Fruit fly (Drosophila melanogaster) whole organism, prepupa: ENCODE data around the gene Cda5.

Source experiments
- Blimp-1 ChIP-seq: fragments of 200-800 bp; sonication (Bioruptor generic); optimal IDR thresholded peaks from 3 replicates; lab custom pipeline; 2017; ENCODE audit warnings: missing biosample characterization, missing genetic modification characterization, mild to moderate bottlenecking, moderate library complexity, missing genetic modification reagents
- CG10631 ChIP-seq: fragments of 200-800 bp; sonication (Bioruptor generic); optimal IDR thresholded peaks from 2 replicates; lab custom pipeline; 2016; ENCODE audit warnings: missing biosample characterization, missing genetic modification characterization
- CG11294 ChIP-seq: fragments of 200-800 bp; sonication (Bioruptor generic); IDR thresholded peaks from 2 replicates; pipeline ENCODE4 v1.3.6; 2022; ENCODE audit warnings: missing biosample characterization, missing genetic modification characterization
- CG15336 ChIP-seq: fragments of 200-800 bp; sonication (Bioruptor generic); IDR thresholded peaks from 2 replicates; pipeline ENCODE4 v1.3.6; 2022; ENCODE audit warnings: missing biosample characterization, missing genetic modification characterization
- CG1621 ChIP-seq: fragments of 200-800 bp; sonication (Bioruptor generic); optimal IDR thresholded peaks from 3 replicates; lab custom pipeline; 2018; ENCODE audit warnings: missing biosample characterization, mild to moderate bottlenecking, missing genetic modification characterization
- CG16779 ChIP-seq: fragments of 200-800 bp; sonication (Bioruptor generic); optimal IDR thresholded peaks from 3 replicates; lab custom pipeline; 2017; ENCODE audit warnings: missing biosample characterization, mild to moderate bottlenecking, missing genetic modification characterization
- CG32006 ChIP-seq: fragments of 200-800 bp; sonication (Bioruptor generic); optimal IDR thresholded peaks from 3 replicates; lab custom pipeline; 2017; ENCODE audit warnings: missing biosample characterization, mild to moderate bottlenecking, missing genetic modification characterization
- CG6163 ChIP-seq: fragments of 200-800 bp; sonication (Bioruptor generic); IDR thresholded peaks from 3 replicates; pipeline ENCODE4 v1.3.6; 2022; ENCODE audit warnings: missing biosample characterization, missing genetic modification characterization
- CG6276 ChIP-seq: fragments of 200-800 bp; sonication (Bioruptor generic); optimal IDR thresholded peaks from 2 replicates; lab custom pipeline; 2017; ENCODE audit warnings: missing biosample characterization, mild to moderate bottlenecking, missing genetic modification characterization
- CG6808 ChIP-seq: fragments of 200-800 bp; sonication (Bioruptor generic); optimal IDR thresholded peaks from 3 replicates; lab custom pipeline; 2017; ENCODE audit warnings: missing biosample characterization, missing genetic modification characterization, mild to moderate bottlenecking, moderate library complexity, missing genetic modification reagents
- CG6854 ChIP-seq: fragments of 200-800 bp; sonication (Bioruptor generic); optimal IDR thresholded peaks from 2 replicates; lab custom pipeline; 2017; ENCODE audit warnings: missing biosample characterization, mild to moderate bottlenecking, missing genetic modification characterization
- CG8119 ChIP-seq: fragments of 200-800 bp; sonication (Bioruptor generic); IDR thresholded peaks from 3 replicates; pipeline ENCODE4 v1.3.6; 2022; ENCODE audit warnings: missing biosample characterization, missing genetic modification characterization
- CG9139 ChIP-seq: fragments of 200-800 bp; sonication (Bioruptor generic); optimal IDR thresholded peaks from 3 replicates; lab custom pipeline; 2017; ENCODE audit warnings: missing biosample characterization, mild to moderate bottlenecking, missing genetic modification characterization
- Eip78C ChIP-seq: fragments of 200-800 bp; sonication (Bioruptor generic); peaks from one replicate; lab custom pipeline; 2016; ENCODE audit warnings: missing biosample characterization, missing genetic modification characterization
- Eip93F ChIP-seq: fragments of 200-800 bp; sonication (Bioruptor generic); optimal IDR thresholded peaks from 2 replicates; lab custom pipeline; 2016; ENCODE audit warnings: missing biosample characterization, mild to moderate bottlenecking, missing genetic modification characterization
- Ets21C ChIP-seq: fragments of 200-800 bp; sonication (Bioruptor generic); optimal IDR thresholded peaks from 3 replicates; lab custom pipeline; 2016; ENCODE audit warnings: missing biosample characterization, missing genetic modification characterization
- Hr4 ChIP-seq: fragments of 200-800 bp; sonication (Bioruptor generic); optimal IDR thresholded peaks from 3 replicates; lab custom pipeline; 2016; ENCODE audit warnings: missing biosample characterization, missing genetic modification characterization
- Lpt ChIP-seq: fragments of 200-800 bp; sonication (Bioruptor generic); optimal IDR thresholded peaks from 3 replicates; lab custom pipeline; 2016; ENCODE audit warnings: missing biosample characterization, missing genetic modification characterization
- Met ChIP-seq: fragments of 200-800 bp; sonication (Bioruptor generic); optimal IDR thresholded peaks from 3 replicates; lab custom pipeline; 2016; ENCODE audit warnings: missing biosample characterization, missing genetic modification characterization
- OdsH ChIP-seq: fragments of 200-800 bp; sonication (Bioruptor generic); optimal IDR thresholded peaks from 3 replicates; lab custom pipeline; 2016; ENCODE audit warnings: missing biosample characterization, missing genetic modification characterization
- Sox102F ChIP-seq: fragments of 200-800 bp; sonication (Bioruptor generic); optimal IDR thresholded peaks from 2 replicates; lab custom pipeline; 2016; ENCODE audit warnings: missing biosample characterization, mild to moderate bottlenecking, missing genetic modification characterization
- Sox14 ChIP-seq: fragments of 200-800 bp; sonication (Bioruptor generic); optimal IDR thresholded peaks from 3 replicates; lab custom pipeline; 2016; ENCODE audit warnings: missing biosample characterization, missing genetic modification characterization
- Sox15 ChIP-seq: fragments of 200-800 bp; sonication (Bioruptor generic); optimal IDR thresholded peaks from 3 replicates; lab custom pipeline; 2016; ENCODE audit warnings: missing biosample characterization, missing genetic modification characterization
- acj6 ChIP-seq: fragments of 200-800 bp; sonication (Bioruptor generic); optimal IDR thresholded peaks from 3 replicates; lab custom pipeline; 2016; ENCODE audit warnings: missing biosample characterization, missing genetic modification characterization
- cyc ChIP-seq: fragments of 200-800 bp; sonication (Bioruptor generic); optimal IDR thresholded peaks from 3 replicates; lab custom pipeline; 2016; ENCODE audit warnings: missing biosample characterization, missing genetic modification characterization
- esn ChIP-seq: fragments of 200-800 bp; sonication (Bioruptor generic); optimal IDR thresholded peaks from 2 replicates; lab custom pipeline; 2016; ENCODE audit warnings: missing biosample characterization, mild to moderate bottlenecking, missing genetic modification characterization, moderate library complexity
- fkh ChIP-seq: fragments of 200-800 bp; sonication (Bioruptor generic); optimal IDR thresholded peaks from 3 replicates; lab custom pipeline; 2017; ENCODE audit warnings: missing biosample characterization, mild to moderate bottlenecking, missing genetic modification characterization, moderate library complexity
- net ChIP-seq: fragments of 200-800 bp; sonication (Bioruptor generic); optimal IDR thresholded peaks from 3 replicates; lab custom pipeline; 2016; ENCODE audit warnings: missing biosample characterization, missing genetic modification characterization
- pdm3 ChIP-seq: fragments of 200-800 bp; sonication (Bioruptor generic); optimal IDR thresholded peaks from 3 replicates; lab custom pipeline; 2016; ENCODE audit warnings: missing biosample characterization, missing genetic modification characterization
- spab ChIP-seq: fragments of 200-800 bp; sonication (Bioruptor generic); optimal IDR thresholded peaks from 2 replicates; lab custom pipeline; 2017; ENCODE audit warnings: missing biosample characterization, mild to moderate bottlenecking, missing genetic modification characterization, missing genetic modification reagents
- ss ChIP-seq, 2 experiments: fragments of 200-800 bp; sonication (Bioruptor generic); optimal IDR thresholded peaks; 2 replicates in 1 of 2; 3 replicates in 1 of 2; lab custom pipeline; 2017 to 2018; ENCODE audit warnings: mild to moderate bottlenecking in 2 of 2, missing biosample characterization in 2 of 2, missing genetic modification characterization in 2 of 2, moderate library complexity in 1 of 2
- svp ChIP-seq: fragments of 200-800 bp; sonication (Bioruptor generic); peaks from one replicate; lab custom pipeline; 2016; ENCODE audit warnings: missing biosample characterization, missing genetic modification characterization
- topi ChIP-seq: fragments of 200-800 bp; sonication (Bioruptor generic); optimal IDR thresholded peaks from 3 replicates; lab custom pipeline; 2016; ENCODE audit warnings: missing biosample characterization, missing genetic modification characterization
- vri ChIP-seq: fragments of 200-800 bp; sonication (Bioruptor generic); optimal IDR thresholded peaks from 3 replicates; lab custom pipeline; 2016; ENCODE audit warnings: missing biosample characterization, mild to moderate bottlenecking, missing genetic modification characterization

Gene Cda5

dm6 chr2L:65354-65949, at the start of gene Cda5:
Cda5 (minus strand) TSS chr2L:65404.
- TF ChIP-seq Hr4 (GFP tag; lab: Kevin White, UChicago), result peak; percentile 44
- TF ChIP-seq CG8119, result 0 out of 3 replicates have a peak, but pooled peaks have one; percentile 13
- TF ChIP-seq Blimp-1, result no peak
- peak; percentile 25 for TF ChIP-seq pdm3 (GFP tag; lab: Kevin White, UChicago)
- peak; percentile 12 for TF ChIP-seq CG32006 (GFP tag; lab: Kevin White, UChicago)
- peak; percentile 61 for TF ChIP-seq Eip78C (GFP tag; lab: Kevin White, UChicago)

DNA sequence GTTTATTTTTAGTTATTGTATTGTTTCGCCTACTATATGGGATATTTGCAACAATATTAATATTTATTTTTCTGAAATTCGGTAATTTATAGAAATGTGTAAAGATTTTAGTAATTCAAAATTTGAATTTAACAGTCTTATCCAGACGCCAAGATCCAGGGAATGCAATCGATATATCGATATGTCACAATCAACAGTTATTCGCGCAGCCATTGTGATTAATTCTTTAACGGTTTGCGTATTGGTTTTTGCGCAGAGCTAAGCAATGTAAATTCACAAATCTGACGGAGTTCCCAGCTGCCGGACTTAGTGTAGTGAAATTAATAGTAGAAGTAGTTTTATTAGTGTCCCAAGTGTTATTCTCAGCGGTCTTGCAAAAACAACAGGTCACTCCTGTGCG, 49.2 kb upstream of the Cda5 start, which contains the start of gene ND-15:
ND-15 (plus strand) TSS at position 298 of the 400 bp plus-strand sequence.
- TF ChIP-seq svp (GFP tag; lab: Kevin White, UChicago), result peak; percentile 21
- TF ChIP-seq OdsH (GFP tag; lab: Kevin White, UChicago), result no peak

DNA sequence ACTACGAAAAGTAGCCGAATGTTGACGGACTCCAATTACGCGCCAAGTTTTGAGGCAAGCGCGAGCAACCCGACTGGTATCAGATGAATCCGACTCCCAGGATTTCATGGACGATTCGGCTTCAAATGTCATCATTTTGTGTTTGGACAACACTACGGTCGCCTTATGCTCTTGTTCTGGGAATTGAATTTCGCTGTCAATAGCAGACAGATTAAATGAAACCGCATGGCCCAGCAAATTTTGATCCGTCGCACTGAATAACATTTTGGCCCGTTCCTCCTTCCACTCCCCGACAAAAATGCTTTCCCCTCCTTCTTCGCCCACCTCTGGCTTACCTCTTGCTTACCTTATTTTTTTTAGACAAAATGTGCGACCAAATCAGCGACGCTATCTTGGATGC, 44.8 kb upstream of the Cda5 start:
- TF ChIP-seq Ets21C (no peak), CG6808 (GFP tag; lab: Kevin White, UChicago) (no peak), Eip93F (GFP tag; lab: Kevin White, UChicago) (no peak), CG16779 (tag; lab: Kevin White, UChicago) (no peak), CG10631 (GFP tag; lab: Kevin White, UChicago) (no peak)

DNA sequence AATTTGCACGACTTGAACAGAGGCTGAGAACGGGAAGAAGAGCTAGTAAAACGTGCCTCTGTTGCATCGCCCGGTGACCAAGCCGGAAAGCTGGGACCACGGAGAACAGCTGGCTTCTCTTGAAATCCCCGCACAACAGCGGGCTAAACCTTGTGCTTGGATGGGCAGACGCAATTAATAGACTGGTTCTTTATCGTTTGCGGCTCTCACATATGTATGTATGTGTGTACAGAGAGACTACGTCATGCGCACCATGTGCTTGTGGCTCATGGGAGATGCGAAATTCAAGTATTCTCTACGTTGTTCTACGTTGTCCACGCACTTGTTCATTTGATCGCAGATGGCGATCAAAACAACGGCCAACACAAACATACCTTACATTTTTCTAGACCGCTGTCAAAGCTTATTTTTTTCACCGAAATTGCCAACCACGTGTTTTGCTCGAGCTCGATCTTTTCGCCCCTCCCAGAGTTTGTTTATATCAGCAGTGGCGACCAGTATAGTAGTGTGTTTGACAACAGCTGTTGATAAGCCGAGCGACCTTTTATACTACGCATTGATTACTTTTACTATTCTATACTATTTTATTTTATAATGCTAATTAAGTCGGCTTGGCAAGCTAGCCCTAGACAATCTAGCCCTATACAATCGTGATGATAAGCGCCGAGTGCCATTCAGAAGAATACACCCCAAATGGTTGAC, 44.0 kb upstream of the Cda5 start:
- TF ChIP-seq Lpt (GFP tag; lab: Kevin White, UChicago) (no peak), CG6163 (GFP tag; lab: Robert Waterston, UW) (no peak), Eip93F (GFP tag; lab: Kevin White, UChicago) (no peak), Ets21C (no peak), CG15336 (GFP tag; lab: Robert Waterston, UW) (0 out of 2 replicates have a peak, but pooled peaks have one; percentile 36), svp (GFP tag; lab: Kevin White, UChicago) (peak; percentile 68), Sox102F (GFP tag; lab: Kevin White, UChicago) (no peak), CG1621 (peak; percentile 85), CG9139 (no peak), CG11294 (GFP tag; lab: Robert Waterston, UW) (no peak), net (no peak), vri (GFP tag; lab: Kevin White, UChicago) (no peak), cyc (no peak), Sox15 (GFP tag; lab: Kevin White, UChicago) (no peak), spab (GFP tag; lab: Kevin White, UChicago) (no peak), fkh (peak; percentile 32), Met (GFP tag; lab: Kevin White, UChicago) (no peak)

DNA sequence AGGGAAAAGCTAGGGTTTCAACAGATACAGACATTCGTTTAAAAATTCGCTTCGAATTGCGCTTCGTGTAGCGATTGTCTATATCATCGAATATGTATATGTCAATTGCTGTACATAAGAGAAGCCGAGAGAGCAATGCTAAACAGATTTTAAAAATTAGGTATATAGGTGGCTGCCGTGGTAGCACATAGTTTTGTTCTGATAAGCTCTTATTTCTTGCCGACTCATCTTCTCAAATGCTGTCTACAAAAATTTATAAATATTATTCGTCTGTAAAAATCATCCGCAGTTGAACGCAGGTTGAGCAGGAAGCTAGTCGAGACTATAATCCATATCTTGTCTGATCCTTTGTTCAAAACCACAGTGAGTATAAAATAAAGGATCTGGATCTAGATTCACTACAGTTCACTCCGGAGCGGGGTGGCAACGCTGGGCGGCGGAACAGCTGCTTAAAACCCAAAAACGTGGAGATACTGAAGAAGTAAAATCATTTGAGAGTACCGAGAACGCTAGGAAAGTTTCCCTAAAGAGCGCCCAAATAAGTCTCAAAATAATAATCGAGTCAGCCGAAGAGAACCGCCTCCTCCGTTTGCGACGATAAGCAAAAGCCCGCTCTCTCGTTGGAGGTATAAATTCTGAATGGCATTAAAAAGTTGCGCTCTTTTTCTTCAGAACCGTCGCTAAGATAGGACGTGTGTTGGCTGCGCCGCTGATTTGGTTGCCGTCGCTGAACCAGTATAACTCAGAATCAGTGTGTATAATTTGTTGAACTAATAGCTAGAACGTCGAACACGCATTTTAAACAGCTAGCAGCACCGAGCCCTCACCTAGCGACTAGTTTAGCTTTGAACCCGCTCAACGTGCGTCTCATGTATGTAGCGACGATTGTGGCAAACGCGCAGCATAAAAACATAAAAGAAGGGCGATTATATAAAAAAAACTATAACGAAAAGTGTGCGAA, 42.6 kb upstream of the Cda5 start:
- TF ChIP-seq CG11294 (GFP tag; lab: Robert Waterston, UW) (no peak), ss (GFP tag; optimal IDR thresholded peaks at IDR 0.05; lab: Kevin White, UChicago) (no peak), fkh (no peak), svp (GFP tag; lab: Kevin White, UChicago) (no peak), CG1621 (no peak), Eip78C (GFP tag; lab: Kevin White, UChicago) (peak; percentile 47), CG6854 (peak; percentile 71), CG6276 (GFP tag; lab: Kevin White, UChicago) (no peak), Sox14 (GFP tag; lab: Kevin White, UChicago) (peak; percentile 86), topi (GFP tag; lab: Kevin White, UChicago) (no peak), Eip93F (GFP tag; lab: Kevin White, UChicago) (no peak), acj6 (GFP tag; lab: Kevin White, UChicago) (no peak), CG10631 (GFP tag; lab: Kevin White, UChicago) (no peak), esn (GFP tag; lab: Kevin White, UChicago) (peak; percentile 6)
